Worm (Caenorhabditis elegans): ENCODE data around the gene Y57A10B.7.

- TF ChIP-seq pax-1 (tag; optimal IDR thresholded peaks at IDR 0.05) (no peak), dmd-4 (tag; optimal IDR thresholded peaks at IDR 0.05; ENCODE audit: borderline replicate concordance) (no peak), elt-2 (tag; optimal IDR thresholded peaks at IDR 0.05) (no peak), hlh-30 (tag; optimal IDR thresholded peaks at IDR 0.05; ENCODE audit: insufficient read depth) (no peak), elt-4 (tag; optimal IDR thresholded peaks at IDR 0.05) (no peak), odd-2 (tag; optimal IDR thresholded peaks at IDR 0.05) (no peak)
These were observed 24.4 kb upstream of the Y57A10B.7 start for ce11 chrII:12417996-12418395.

Data from whole organism, late embryonic.